Worm (Caenorhabditis elegans) whole organism, L4/young adult: ENCODE data around the gene fshr-1.

Experiments used
- W03F9.2 ChIP-seq: fragments of 150-350 bp; optimal IDR thresholded peaks from 2 replicates; lab custom pipeline; 2014; ENCODE audit warnings: missing biosample characterization, missing genetic modification characterization
- him-1 ChIP-seq: sonication (generic microtip); optimal IDR thresholded peaks from 2 replicates; lab custom pipeline; 2016; ENCODE audit warnings: missing genotype, missing genetic modification reagents, missing genetic modification characterization, missing compliant biosample characterization

- no peak for TF ChIP-seq W03F9.2
- no peak for TF ChIP-seq him-1 (tag; lab: Kevin White, UChicago)
Measured at ce11 chrV:9906115-9906514, 16.5 kb downstream of the fshr-1 start, which contains the start of gene fipr-11.
